Worm (Caenorhabditis elegans): ENCODE results near the gene lips-9.

lips-9 gene

ce11 chrII:12895078-12895670 is 40.0 kb downstream of the lips-9 start, which contains the start of the genes clec-62 and clec-63:
clec-62 (minus strand) TSS chrII:12895128.
clec-63 (plus strand) TSS chrII:12895638.
- TF ChIP-seq pqm-1 (tag; optimal IDR thresholded peaks at IDR 0.05) (peak; percentile 95), daf-16 (GFP tag; optimal IDR thresholded peaks at IDR 0.05) (no peak), daf-16 (tag; optimal IDR thresholded peaks at IDR 0.05) (peak; percentile 69), hlh-11 (tag; optimal IDR thresholded peaks at IDR 0.05) (peak; percentile 41), spr-3 (GFP tag; optimal IDR thresholded peaks at IDR 0.05) (no peak), php-3 (GFP tag; IDR thresholded peaks at IDR 0.05) (peak; percentile 56), aha-1 (tag) (no peak), nhr-28 (tag; optimal IDR thresholded peaks at IDR 0.05) (peak; percentile 73), nhr-25 (tag; optimal IDR thresholded peaks at IDR 0.05; ENCODE audit: borderline replicate concordance, insufficient read depth) (no peak), dve-1 (tag; optimal IDR thresholded peaks at IDR 0.05; ENCODE audit: insufficient read depth) (peak; percentile 64), dmd-6 (GFP tag; IDR thresholded peaks at IDR 0.05) (peak; percentile 61), jun-1 (tag; optimal IDR thresholded peaks at IDR 0.05) (no peak), zip-2 (tag; optimal IDR thresholded peaks at IDR 0.05) (no peak), F10B5.3 (tag; optimal IDR thresholded peaks at IDR 0.05) (no peak)

ce11 chrII:12892407-12892806 is 42.8 kb downstream of the lips-9 start:
- TF ChIP-seq nhr-28 (tag; optimal IDR thresholded peaks at IDR 0.05) (peak; percentile 74), ctbp-1 (GFP tag; IDR thresholded peaks at IDR 0.05) (no peak), nhr-25 (tag; optimal IDR thresholded peaks at IDR 0.05; ENCODE audit: borderline replicate concordance, insufficient read depth) (no peak), pha-4 (GFP tag; IDR thresholded peaks at IDR 0.05) (no peak), pha-4 (tag; optimal IDR thresholded peaks at IDR 0.05) (no peak), aly-2 (tag; optimal IDR thresholded peaks at IDR 0.05) (no peak), daf-12 (tag; optimal IDR thresholded peaks at IDR 0.05) (no peak), arid-1 (GFP tag; conservative IDR thresholded peaks at IDR 0.05) (no peak), attf-4 (tag; optimal IDR thresholded peaks at IDR 0.05) (no peak), mxl-3 (GFP tag; optimal IDR thresholded peaks at IDR 0.05) (no peak), ceh-82 (tag; optimal IDR thresholded peaks at IDR 0.05) (no peak), ama-1 (optimal IDR thresholded peaks at IDR 0.05) (no peak), R02D3.7 (tag; optimal IDR thresholded peaks at IDR 0.05) (no peak), tra-1 (GFP tag; IDR thresholded peaks at IDR 0.05) (no peak), egl-27 (tag; optimal IDR thresholded peaks at IDR 0.05) (no peak), mep-1 (tag; optimal IDR thresholded peaks at IDR 0.05) (no peak), cey-2 (tag; optimal IDR thresholded peaks at IDR 0.05; ENCODE audit: borderline replicate concordance, insufficient read depth) (no peak), lim-7 (GFP tag; IDR thresholded peaks at IDR 0.05) (no peak), lsy-2 (tag; optimal IDR thresholded peaks at IDR 0.05) (no peak), tag-97 (GFP tag; IDR thresholded peaks at IDR 0.05) (no peak), ZK337.2 (GFP tag; IDR thresholded peaks at IDR 0.05) (no peak), unc-130 (GFP tag; optimal IDR thresholded peaks at IDR 0.05) (no peak), dmd-9 (GFP tag; IDR thresholded peaks at IDR 0.05) (no peak), pqm-1 (tag; optimal IDR thresholded peaks at IDR 0.05) (peak; percentile 74), spr-1 (tag; optimal IDR thresholded peaks at IDR 0.05) (no peak), daf-16 (GFP tag; optimal IDR thresholded peaks at IDR 0.05) (no peak), daf-16 (tag; optimal IDR thresholded peaks at IDR 0.05) (peak; percentile 88), spr-3 (GFP tag; optimal IDR thresholded peaks at IDR 0.05) (no peak), F26F4.8 (GFP tag; conservative IDR thresholded peaks at IDR 0.05) (no peak), ceh-44 (GFP tag; IDR thresholded peaks at IDR 0.05) (no peak), nhr-102 (tag; optimal IDR thresholded peaks at IDR 0.05) (peak; percentile 56), ztf-11 (tag; optimal IDR thresholded peaks at IDR 0.05) (no peak), F49E8.2 (tag; optimal IDR thresholded peaks at IDR 0.05; ENCODE audit: borderline replicate concordance) (no peak), daf-8 (GFP tag; IDR thresholded peaks at IDR 0.05) (no peak), D1046.2 (GFP tag; IDR thresholded peaks at IDR 0.05) (no peak), skn-1 (tag; optimal IDR thresholded peaks at IDR 0.05) (no peak), fos-1 (tag; optimal IDR thresholded peaks at IDR 0.05) (no peak), nhr-237 (tag; optimal IDR thresholded peaks at IDR 0.05) (no peak), Y105C5A.15 (GFP tag; IDR thresholded peaks at IDR 0.05) (no peak), unc-62 (GFP tag; optimal IDR thresholded peaks at IDR 0.05 in 1 of 2) (no peak), unc-62 (tag; optimal IDR thresholded peaks at IDR 0.05) (no peak), hmg-1.1 (GFP tag; IDR thresholded peaks at IDR 0.05) (no peak)
